Worm (Caenorhabditis elegans): ENCODE measurements around the gene F52E1.3.

- TF ChIP-seq him-1 (tag; optimal IDR thresholded peaks at IDR 0.05) (no peak), W03F9.2 (tag; optimal IDR thresholded peaks at IDR 0.05) (no peak)
These were observed 9.8 kb upstream of the F52E1.3 start for ce11 chrV:8384809-8385208.
